Worm (Caenorhabditis elegans): ENCODE measurements around the gene F36D3.16.

DNA sequence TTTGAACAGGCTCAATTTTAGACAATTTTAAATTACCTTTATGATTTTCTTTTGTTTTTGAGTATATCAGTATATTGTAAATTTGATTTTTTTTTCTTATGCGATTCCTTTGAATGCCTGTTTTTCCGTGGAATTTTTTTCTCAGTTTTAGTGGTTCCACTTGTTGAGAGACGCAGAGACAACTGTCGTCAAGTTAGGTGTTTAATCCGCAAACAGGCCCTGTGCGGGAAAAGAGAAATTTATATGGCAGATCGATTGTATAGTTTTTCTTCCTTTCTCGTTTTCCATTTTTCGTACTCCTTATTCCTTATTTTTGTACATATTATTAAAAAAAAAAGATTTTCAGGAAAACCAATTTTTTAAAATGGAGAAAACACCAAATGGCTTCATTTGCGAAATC is 28.9 kb upstream of the F36D3.16 start, which contains the start of gene F36D3.1:
- TF ChIP-seq lin-15B (tag; optimal IDR thresholded peaks at IDR 0.05) (peak; percentile 26), sptf-1 (tag; optimal IDR thresholded peaks at IDR 0.05) (no peak), skn-1 (tag; optimal IDR thresholded peaks at IDR 0.05) (peak; percentile 40), ztf-4 (tag; optimal IDR thresholded peaks at IDR 0.05) (no peak), unc-62 (GFP tag; optimal IDR thresholded peaks at IDR 0.05) (no peak), fkh-10 (GFP tag; optimal IDR thresholded peaks at IDR 0.05) (no peak), nhr-85 (tag) (no peak), ceh-82 (tag; optimal IDR thresholded peaks at IDR 0.05) (peak; percentile 17 to 49 (median 28)), nhr-77 (tag; optimal IDR thresholded peaks at IDR 0.05) (no peak), unc-130 (tag; optimal IDR thresholded peaks at IDR 0.05) (peak; percentile 59), fkh-4 (tag; optimal IDR thresholded peaks at IDR 0.05; ENCODE audit: borderline replicate concordance) (no peak), C34B4.2 (tag; optimal IDR thresholded peaks at IDR 0.05) (no peak), vab-15 (tag; optimal IDR thresholded peaks at IDR 0.05) (no peak)

Measured in whole organism, L1 larva.